Fruit fly (Drosophila melanogaster): ENCODE measurements around the gene CG16798.

Gene CG16798

DNA sequence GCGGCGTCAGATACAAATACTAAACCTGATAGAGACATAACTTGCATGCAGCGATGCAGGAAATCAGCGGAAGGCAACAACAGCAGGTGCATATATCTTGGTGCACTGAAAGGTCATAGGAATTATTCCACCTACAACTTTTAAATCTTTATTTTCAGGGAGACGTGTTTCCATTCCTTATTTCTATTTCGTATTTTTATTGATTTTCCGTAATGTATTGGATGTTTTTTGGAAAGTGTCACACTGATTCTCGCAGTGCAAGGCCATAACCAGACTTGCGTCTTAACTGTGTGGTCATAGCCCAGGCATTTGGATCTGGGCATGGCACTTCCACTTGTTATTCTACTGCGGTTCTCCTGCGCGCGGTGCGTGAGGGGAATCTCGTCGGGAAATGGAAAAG, 10.7 kb downstream of the CG16798 start (continued):
- TF ChIP-seq Sox15 (GFP tag; optimal IDR thresholded peaks at IDR 0.05): no peak
- no peak for TF ChIP-seq lz (GFP tag; optimal IDR thresholded peaks at IDR 0.05)
- no peak for TF ChIP-seq Blimp-1 (GFP tag; optimal IDR thresholded peaks at IDR 0.05)
- no peak for TF ChIP-seq CG31627 (GFP tag; optimal IDR thresholded peaks at IDR 0.05)
- TF ChIP-seq CG10669 (GFP tag; optimal IDR thresholded peaks at IDR 0.05): peak; percentile 60
- TF ChIP-seq CG11902 (GFP tag; optimal IDR thresholded peaks at IDR 0.05): no peak
- TF ChIP-seq CG4318 (GFP tag; optimal IDR thresholded peaks at IDR 0.05): peak; percentile 58
- peak; percentile 87 for TF ChIP-seq Gug (GFP tag; IDR thresholded peaks at IDR 0.05)
- TF ChIP-seq Ets21C (GFP tag; optimal IDR thresholded peaks at IDR 0.05): no peak
- peak; percentile 55 for TF ChIP-seq Hr4 (GFP tag; optimal IDR thresholded peaks at IDR 0.05)
- no peak for TF ChIP-seq CG6854 (GFP tag; optimal IDR thresholded peaks at IDR 0.05)
- peak; percentile 58 for TF ChIP-seq CG11294 (GFP tag; IDR thresholded peaks at IDR 0.05)
- no peak for TF ChIP-seq Eip93F (GFP tag; optimal IDR thresholded peaks at IDR 0.05)
- TF ChIP-seq dsx (GFP tag; optimal IDR thresholded peaks at IDR 0.05; ENCODE audit: poor library complexity, severe bottlenecking): no peak
- TF ChIP-seq vri (GFP tag; optimal IDR thresholded peaks at IDR 0.05): no peak
- TF ChIP-seq salr (GFP tag; optimal IDR thresholded peaks at IDR 0.05): peak in 1 of 2 experiments; percentile 72
- peak; percentile 20 for TF ChIP-seq cyc (GFP tag; optimal IDR thresholded peaks at IDR 0.05)
- TF ChIP-seq Eip75B (GFP tag; optimal IDR thresholded peaks at IDR 0.05): peak; percentile 64
- peak; percentile 72 for TF ChIP-seq CG32006 (GFP tag; optimal IDR thresholded peaks at IDR 0.05)
- TF ChIP-seq CG8632 (GFP tag; optimal IDR thresholded peaks at IDR 0.05): no peak
- no peak for TF ChIP-seq Sox102F (GFP tag; optimal IDR thresholded peaks at IDR 0.05)
- peak; percentile 87 for TF ChIP-seq eg (GFP tag; IDR thresholded peaks at IDR 0.05)
- peak; percentile 73 for TF ChIP-seq Sox14 (GFP tag; optimal IDR thresholded peaks at IDR 0.05)
- TF ChIP-seq CG34406 (GFP tag; optimal IDR thresholded peaks at IDR 0.05): peak; percentile 30
- no peak for TF ChIP-seq CG1621 (tag; optimal IDR thresholded peaks at IDR 0.05)
- TF ChIP-seq CG8119 (GFP tag; IDR thresholded peaks at IDR 0.05): peak; percentile 89
- peak; percentile 49 for TF ChIP-seq CG7368 (GFP tag; optimal IDR thresholded peaks at IDR 0.05)
- TF ChIP-seq fd85E (GFP tag; optimal IDR thresholded peaks at IDR 0.05): no peak
- TF ChIP-seq CG6276 (GFP tag; optimal IDR thresholded peaks at IDR 0.05): peak; percentile 75
- peak; percentile 83 for TF ChIP-seq CG10631 (GFP tag; optimal IDR thresholded peaks at IDR 0.05)
- TF ChIP-seq CG9139 (GFP tag; optimal IDR thresholded peaks at IDR 0.05): no peak

DNA sequence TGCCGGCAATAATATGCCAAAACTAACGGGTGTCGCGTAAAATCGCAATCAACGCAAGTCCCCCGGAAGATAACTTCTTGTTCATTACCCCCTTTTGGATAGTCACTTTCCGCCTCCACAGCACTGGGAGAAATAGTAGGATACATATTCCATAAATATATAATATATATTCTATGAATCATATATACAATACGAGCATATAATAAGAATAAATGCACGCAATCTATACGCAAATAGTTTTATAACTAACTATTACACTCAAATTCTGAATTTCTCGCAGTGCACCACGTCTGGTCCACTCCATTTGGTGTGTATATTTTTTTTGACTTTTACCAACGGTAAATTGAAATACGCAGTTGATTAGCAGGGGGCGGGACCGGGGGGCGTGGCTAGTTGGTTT, 12.0 kb downstream of the CG16798 start:
- peak; percentile 21 for TF ChIP-seq acj6 (GFP tag; optimal IDR thresholded peaks at IDR 0.05)
- peak; percentile 45 for TF ChIP-seq Eip78C (GFP tag)
- peak; percentile 59; the same call in 2 of the 3 replicates for TF ChIP-seq CG6163 (GFP tag; IDR thresholded peaks at IDR 0.05)
- no peak for TF ChIP-seq vri (GFP tag; optimal IDR thresholded peaks at IDR 0.05)
- TF ChIP-seq CG31627 (GFP tag; optimal IDR thresholded peaks at IDR 0.05): no peak
- no peak for TF ChIP-seq CG6808 (GFP tag; optimal IDR thresholded peaks at IDR 0.05)
- TF ChIP-seq fd59A (GFP tag; optimal IDR thresholded peaks at IDR 0.05): no peak
- peak; percentile 6 for TF ChIP-seq CG11762 (GFP tag; optimal IDR thresholded peaks at IDR 0.05; ENCODE audit: insufficient read depth)
- no peak for TF ChIP-seq Eip93F (GFP tag; optimal IDR thresholded peaks at IDR 0.05)
- no peak for TF ChIP-seq CG1621 (tag; optimal IDR thresholded peaks at IDR 0.05)
- TF ChIP-seq salr (GFP tag; optimal IDR thresholded peaks at IDR 0.05): peak in 1 of 2 experiments; percentile 40
- no peak for TF ChIP-seq CG11902 (GFP tag; optimal IDR thresholded peaks at IDR 0.05)
- TF ChIP-seq net (GFP tag; optimal IDR thresholded peaks at IDR 0.05): no peak
- peak; percentile 47 for TF ChIP-seq CG10631 (GFP tag; optimal IDR thresholded peaks at IDR 0.05)
- no peak for TF ChIP-seq CG8632 (GFP tag; optimal IDR thresholded peaks at IDR 0.05)
- peak; percentile 78 for TF ChIP-seq CG32006 (GFP tag; optimal IDR thresholded peaks at IDR 0.05)
- no peak for TF ChIP-seq Lpt (GFP tag; optimal IDR thresholded peaks at IDR 0.05)
- no peak for TF ChIP-seq CG16779 (tag; optimal IDR thresholded peaks at IDR 0.05)
- TF ChIP-seq cyc (GFP tag; optimal IDR thresholded peaks at IDR 0.05): no peak
- TF ChIP-seq CG4318 (GFP tag; optimal IDR thresholded peaks at IDR 0.05): peak; percentile 48
- TF ChIP-seq CG15336 (GFP tag; IDR thresholded peaks at IDR 0.05): peak; percentile 67
- no peak for TF ChIP-seq CG6854 (GFP tag; optimal IDR thresholded peaks at IDR 0.05)
- no peak for TF ChIP-seq Sox14 (GFP tag; optimal IDR thresholded peaks at IDR 0.05)
- peak; percentile 45 for TF ChIP-seq dac (GFP tag; optimal IDR thresholded peaks at IDR 0.05)
- no peak for TF ChIP-seq Sox15 (GFP tag; optimal IDR thresholded peaks at IDR 0.05)
- no peak for TF ChIP-seq pdm3 (GFP tag; optimal IDR thresholded peaks at IDR 0.05)
- no peak for TF ChIP-seq spab (GFP tag; optimal IDR thresholded peaks at IDR 0.05)
- TF ChIP-seq Hr39 (GFP tag; optimal IDR thresholded peaks at IDR 0.05): no peak
- TF ChIP-seq Blimp-1 (GFP tag; optimal IDR thresholded peaks at IDR 0.05): no peak
- no peak for TF ChIP-seq CG8319 (GFP tag; optimal IDR thresholded peaks at IDR 0.05)
- no peak for TF ChIP-seq topi (GFP tag; optimal IDR thresholded peaks at IDR 0.05)
- no peak for TF ChIP-seq Met (GFP tag; optimal IDR thresholded peaks at IDR 0.05)
- no peak for TF ChIP-seq Sox102F (GFP tag; optimal IDR thresholded peaks at IDR 0.05)
- no peak for TF ChIP-seq Hr38 (GFP tag; optimal IDR thresholded peaks at IDR 0.05)
- peak; percentile 27; the same call in 1 of the 2 replicates for TF ChIP-seq Gug (GFP tag; IDR thresholded peaks at IDR 0.05)

Measured in whole organism, prepupa.